Worm (Caenorhabditis elegans) whole organism, L3 larva: ENCODE measurements around the gene Y58A7A.4.

Experiments
- elt-2 ChIP-seq: sonication (generic microtip); optimal IDR thresholded peaks from 2 replicates; lab custom pipeline; 2016; ENCODE audit warnings: missing genetic modification reagents, mild to moderate bottlenecking, missing genetic modification characterization, missing compliant biosample characterization
- lin-39 ChIP-seq: fragments of 150-350 bp; optimal IDR thresholded peaks from 2 replicates; lab custom pipeline; 2018; ENCODE audit warnings: missing biosample characterization, missing genetic modification reagents, missing genetic modification characterization
- nfya-1 ChIP-seq: sonication (generic microtip); optimal IDR thresholded peaks from 2 replicates; lab custom pipeline; 2017; ENCODE audit warnings: missing genetic modification characterization, mild to moderate bottlenecking, missing compliant biosample characterization, antibody characterized with exemption, moderate library complexity; ENCODE audit not compliant: insufficient read depth
- nhr-76 ChIP-seq: fragments of 150-350 bp; sonication (generic microtip); optimal IDR thresholded peaks from 5 replicates; lab custom pipeline; 2014; ENCODE audit warnings: missing biosample characterization, missing genetic modification characterization
- skn-1 ChIP-seq: fragments of 150-350 bp; optimal IDR thresholded peaks from 2 replicates; lab custom pipeline; 2014; ENCODE audit warnings: missing biosample characterization, missing genetic modification characterization

- TF ChIP-seq nfya-1 (tag; lab: Kevin White, UChicago), result no peak
- TF ChIP-seq lin-39 (tag; lab: Kevin White, UChicago), result no peak
- TF ChIP-seq nhr-76 (tag; lab: Kevin White, UChicago), result no peak
- no peak for TF ChIP-seq elt-2 (tag; lab: Kevin White, UChicago)
- TF ChIP-seq skn-1 (tag; lab: Kevin White, UChicago), result no peak
These were observed 12.2 kb upstream of the Y58A7A.4 start, which contains the start of gene C04F5.2 for ce11 chrV:5097035-5097434.
